Worm (Caenorhabditis elegans) whole organism, late embryonic: ENCODE measurements around the gene F28B12.6.

Source experiments
- F13H6.1 ChIP-seq: sonication (generic microtip); optimal IDR thresholded peaks from 2 replicates; lab custom pipeline; 2016; ENCODE audit warnings: missing genetic modification characterization, missing compliant biosample characterization
- K02D7.2 ChIP-seq: sonication (generic microtip); optimal IDR thresholded peaks from 2 replicates; lab custom pipeline; 2017; ENCODE audit warnings: mild to moderate bottlenecking, missing genetic modification characterization, missing compliant biosample characterization
- T23F11.4 ChIP-seq: fragments of 200-800 bp; sonication (Bioruptor generic); optimal IDR thresholded peaks from 2 replicates; lab custom pipeline; 2018; ENCODE audit warnings: mild to moderate bottlenecking, missing genetic modification characterization, missing compliant biosample characterization
- Y22D7AL.16 ChIP-seq: sonication (generic microtip); optimal IDR thresholded peaks from 2 replicates; lab custom pipeline; 2016; ENCODE audit warnings: missing genetic modification characterization, missing compliant biosample characterization
- ahr-1 ChIP-seq: sonication (generic microtip); optimal IDR thresholded peaks from 2 replicates; lab custom pipeline; 2016; ENCODE audit warnings: missing genetic modification characterization, missing compliant biosample characterization
- ceh-14 ChIP-seq: sonication (generic microtip); optimal IDR thresholded peaks from 2 replicates; lab custom pipeline; 2016; ENCODE audit warnings: missing genotype, missing genetic modification characterization, missing compliant biosample characterization
- ceh-19 ChIP-seq: fragments of 200-800 bp; sonication (Bioruptor generic); optimal IDR thresholded peaks from 2 replicates; lab custom pipeline; 2018; ENCODE audit warnings: mild to moderate bottlenecking, missing genetic modification characterization, missing compliant biosample characterization
- ceh-24 ChIP-seq: sonication (generic microtip); optimal IDR thresholded peaks from 2 replicates; lab custom pipeline; 2016; ENCODE audit warnings: mild to moderate bottlenecking, missing genetic modification characterization, missing compliant biosample characterization
- ceh-31 ChIP-seq: sonication (generic microtip); optimal IDR thresholded peaks from 2 replicates; lab custom pipeline; 2016; ENCODE audit warnings: missing genetic modification characterization, missing compliant biosample characterization
- ceh-34 ChIP-seq: sonication (generic microtip); optimal IDR thresholded peaks from 2 replicates; lab custom pipeline; 2016; ENCODE audit warnings: mild to moderate bottlenecking, missing genetic modification characterization, missing compliant biosample characterization
- ceh-48 ChIP-seq: sonication (generic microtip); optimal IDR thresholded peaks from 2 replicates; lab custom pipeline; 2016; ENCODE audit warnings: missing genetic modification characterization, inconsistent platforms, missing compliant biosample characterization
- ceh-6 ChIP-seq: fragments of 200-800 bp; sonication (Bioruptor generic); optimal IDR thresholded peaks from 2 replicates; lab custom pipeline; 2018; ENCODE audit warnings: mild to moderate bottlenecking, missing genetic modification characterization, missing compliant biosample characterization
- ceh-9 ChIP-seq: sonication (generic microtip); optimal IDR thresholded peaks from 2 replicates; lab custom pipeline; 2016; ENCODE audit warnings: mild to moderate bottlenecking, missing genetic modification characterization, inconsistent platforms, missing compliant biosample characterization
- che-1 ChIP-seq: sonication (generic microtip); optimal IDR thresholded peaks from 2 replicates; lab custom pipeline; 2016; ENCODE audit warnings: mild to moderate bottlenecking, missing genetic modification characterization, missing compliant biosample characterization
- dmd-4 ChIP-seq: sonication (generic microtip); optimal IDR thresholded peaks from 2 replicates; lab custom pipeline; 2016; ENCODE audit warnings: borderline replicate concordance, missing genetic modification characterization, missing compliant biosample characterization
- ets-4 ChIP-seq: sonication (generic microtip); optimal IDR thresholded peaks from 2 replicates; lab custom pipeline; 2016; ENCODE audit warnings: missing genetic modification characterization, missing compliant biosample characterization
- eyg-1 ChIP-seq: sonication (generic microtip); optimal IDR thresholded peaks from 2 replicates; lab custom pipeline; 2016; ENCODE audit warnings: missing genotype, missing genetic modification characterization, missing compliant biosample characterization
- fax-1 ChIP-seq: sonication (generic microtip); optimal IDR thresholded peaks from 2 replicates; lab custom pipeline; 2016; ENCODE audit warnings: missing genotype, missing genetic modification characterization, missing compliant biosample characterization
- fkh-10 ChIP-seq: fragments of 150-350 bp; optimal IDR thresholded peaks from 2 replicates; lab custom pipeline; 2014; ENCODE audit warnings: missing biosample characterization, missing genetic modification reagents, missing genetic modification characterization
- hlh-13 ChIP-seq: fragments of 200-800 bp; sonication (Bioruptor generic); optimal IDR thresholded peaks from 2 replicates; lab custom pipeline; 2018; ENCODE audit warnings: mild to moderate bottlenecking, missing genetic modification characterization, missing compliant biosample characterization
- hlh-30 ChIP-seq: sonication (generic microtip); optimal IDR thresholded peaks from 2 replicates; lab custom pipeline; 2017; ENCODE audit warnings: antibody characterized with exemption, missing genetic modification characterization, missing compliant biosample characterization; ENCODE audit not compliant: insufficient read depth
- hlh-6 ChIP-seq: sonication (generic microtip); optimal IDR thresholded peaks from 2 replicates; lab custom pipeline; 2016; ENCODE audit warnings: missing genotype, missing genetic modification characterization, missing compliant biosample characterization
- hlh-8 ChIP-seq: sonication (generic microtip); optimal IDR thresholded peaks from 2 replicates; lab custom pipeline; 2016; ENCODE audit warnings: missing genotype, missing genetic modification characterization, missing compliant biosample characterization
- madf-2 ChIP-seq: sonication (generic microtip); optimal IDR thresholded peaks from 2 replicates; lab custom pipeline; 2017; ENCODE audit warnings: missing genetic modification characterization, missing compliant biosample characterization
- nhr-11 ChIP-seq: fragments of 150-350 bp; optimal IDR thresholded peaks from 2 replicates; lab custom pipeline; 2014; ENCODE audit warnings: missing biosample characterization, missing genetic modification characterization
- nhr-232 ChIP-seq: sonication (generic microtip); optimal IDR thresholded peaks from 2 replicates; lab custom pipeline; 2016; ENCODE audit warnings: missing genetic modification characterization, missing compliant biosample characterization
- odd-2 ChIP-seq: sonication (generic microtip); optimal IDR thresholded peaks from 2 replicates; lab custom pipeline; 2017; ENCODE audit warnings: antibody characterized with exemption, mild to moderate bottlenecking, missing genetic modification characterization, missing compliant biosample characterization
- pat-9 ChIP-seq: fragments of 200-800 bp; sonication (Bioruptor generic); optimal IDR thresholded peaks from 2 replicates; lab custom pipeline; 2018; ENCODE audit warnings: mild to moderate bottlenecking, missing genetic modification characterization, moderate library complexity, missing compliant biosample characterization
- pha-4 ChIP-seq: fragments of 150-350 bp; optimal IDR thresholded peaks from 2 replicates; lab custom pipeline; 2018; ENCODE audit warnings: missing biosample characterization, missing genetic modification reagents, missing genetic modification characterization
- pros-1 ChIP-seq: fragments of 150-350 bp; optimal IDR thresholded peaks from 2 replicates; lab custom pipeline; 2014; ENCODE audit warnings: missing biosample characterization, missing genetic modification reagents, missing genetic modification characterization
- ttx-3 ChIP-seq: sonication (generic microtip); optimal IDR thresholded peaks from 2 replicates; lab custom pipeline; 2016; ENCODE audit warnings: missing genetic modification reagents, missing genetic modification characterization, missing compliant biosample characterization
- unc-3 ChIP-seq, 2 experiments: fragments of 200-800 bp in 1 of 2; sonication (Bioruptor generic) in 1 of 2; sonication (generic microtip) in 1 of 2; conservative IDR thresholded peaks in 1 of 2; optimal IDR thresholded peaks in 1 of 2; 2 replicates each; pipeline versions ENCODE4 v1.3.6 to Lab custom; 2016 to 2022; ENCODE audit warnings: missing compliant biosample characterization in 2 of 2, missing genetic modification characterization in 2 of 2, missing genetic modification reagents in 1 of 2
- unc-42 ChIP-seq: sonication (generic microtip); optimal IDR thresholded peaks from 2 replicates; lab custom pipeline; 2016; ENCODE audit warnings: missing genotype, missing genetic modification characterization, missing compliant biosample characterization
- unc-55 ChIP-seq: sonication (generic microtip); optimal IDR thresholded peaks from 2 replicates; lab custom pipeline; 2017; ENCODE audit warnings: missing biosample characterization, missing genetic modification reagents, missing genetic modification characterization
- ztf-16 ChIP-seq: sonication (generic microtip); optimal IDR thresholded peaks from 2 replicates; lab custom pipeline; 2017; ENCODE audit warnings: missing genetic modification characterization, missing compliant biosample characterization

The F28B12.6 gene

ce11 chrII:5959575-5960119 is 19.0 kb downstream of the F28B12.6 start:
- TF ChIP-seq pros-1, result no peak
- TF ChIP-seq unc-42, result peak; percentile 83

ce11 chrII:5961317-5961716 is 20.7 kb downstream of the F28B12.6 start, which contains the start of gene B0034.7:
Gene B0034.7, plus strand, starts transcription at chrII:5961617.
- TF ChIP-seq odd-2 (tag; lab: Kevin White, UChicago) (no peak), ceh-48 (tag; lab: Kevin White, UChicago) (no peak), dmd-4 (tag; lab: Kevin White, UChicago) (no peak), K02D7.2 (tag; lab: Kevin White, UChicago) (no peak), hlh-8 (tag; lab: Kevin White, UChicago) (no peak), nhr-11 (no peak), Y22D7AL.16 (tag; lab: Kevin White, UChicago) (no peak), unc-3 (GFP tag; conservative IDR thresholded peaks at IDR 0.05; lab: Robert Waterston, UW) (no peak), unc-3 (tag; optimal IDR thresholded peaks at IDR 0.05; lab: Kevin White, UChicago) (no peak), pha-4 (tag; lab: Kevin White, UChicago) (no peak)

- TF ChIP-seq ztf-16 (tag; lab: Kevin White, UChicago) (no peak), ets-4 (tag; lab: Kevin White, UChicago) (no peak), che-1 (tag; lab: Kevin White, UChicago) (no peak), hlh-30 (tag; lab: Kevin White, UChicago) (no peak), fkh-10 (GFP tag; lab: Kevin White, UChicago) (peak; percentile 39), nhr-11 (no peak), eyg-1 (tag; lab: Kevin White, UChicago) (no peak), ceh-9 (no peak), ceh-31 (tag; lab: Kevin White, UChicago) (peak; percentile 19), unc-42 (peak; percentile 63), fax-1 (no peak), ceh-19 (GFP tag; lab: Kevin White, UChicago) (no peak), ceh-48 (tag; lab: Kevin White, UChicago) (peak; percentile 47)
These were observed 21.7 kb downstream of the F28B12.6 start for ce11 chrII:5962343-5962742.

- TF ChIP-seq hlh-8 (tag; lab: Kevin White, UChicago), result no peak
- TF ChIP-seq unc-3 (GFP tag; conservative IDR thresholded peaks at IDR 0.05; lab: Robert Waterston, UW), result no peak
- TF ChIP-seq unc-3 (tag; optimal IDR thresholded peaks at IDR 0.05; lab: Kevin White, UChicago), result no peak
- no peak for TF ChIP-seq ahr-1 (tag; lab: Kevin White, UChicago)
- TF ChIP-seq nhr-11, result no peak
These were observed 24.3 kb downstream of the F28B12.6 start for ce11 chrII:5964962-5965361.

- TF ChIP-seq ceh-31 (tag; lab: Kevin White, UChicago) (peak; percentile 50), unc-42 (peak; percentile 18), F13H6.1 (tag; lab: Kevin White, UChicago) (no peak), T23F11.4 (GFP tag; lab: Kevin White, UChicago) (no peak), ceh-34 (tag; lab: Kevin White, UChicago) (peak; percentile 25), unc-55 (peak; percentile 40), hlh-6 (tag; lab: Kevin White, UChicago) (no peak)
- TF ChIP-seq, all 69 proteins: peak for 4
These were observed 26.0 kb downstream of the F28B12.6 start for ce11 chrII:5966637-5967036.

ce11 chrII:5968037-5968436 is 27.4 kb downstream of the F28B12.6 start, which contains the start of gene B0034.1:
Gene B0034.1, plus strand, starts transcription at chrII:5968337.
- TF ChIP-seq madf-2 (tag; lab: Kevin White, UChicago), result no peak
- TF ChIP-seq eyg-1 (tag; lab: Kevin White, UChicago), result no peak
- TF ChIP-seq ceh-24 (tag; lab: Kevin White, UChicago), result no peak
- TF ChIP-seq K02D7.2 (tag; lab: Kevin White, UChicago), result no peak
- TF ChIP-seq nhr-232 (tag; lab: Kevin White, UChicago), result no peak
- no peak for TF ChIP-seq F13H6.1 (tag; lab: Kevin White, UChicago)
- TF ChIP-seq ceh-9, result no peak
- TF ChIP-seq ceh-48 (tag; lab: Kevin White, UChicago), result no peak
- no peak for TF ChIP-seq ceh-6
- no peak for TF ChIP-seq ceh-14 (tag; lab: Kevin White, UChicago)
- no peak for TF ChIP-seq hlh-13 (GFP tag; lab: Kevin White, UChicago)
- TF ChIP-seq fkh-10 (GFP tag; lab: Kevin White, UChicago), result no peak
- TF ChIP-seq unc-3 (GFP tag; conservative IDR thresholded peaks at IDR 0.05; lab: Robert Waterston, UW), result no peak
- no peak for TF ChIP-seq unc-3 (tag; optimal IDR thresholded peaks at IDR 0.05; lab: Kevin White, UChicago)
- no peak for TF ChIP-seq ttx-3 (tag; lab: Kevin White, UChicago)
- no peak for TF ChIP-seq pat-9 (tag; lab: Kevin White, UChicago)
- no peak for TF ChIP-seq che-1 (tag; lab: Kevin White, UChicago)
